Worm (Caenorhabditis elegans): ENCODE data around the gene D2023.6.

The D2023.6 gene

ce11 chrV:11817263-11817726 lies 9.9 kb upstream of the D2023.6 start (continued):
- TF ChIP-seq mdl-1 (tag; optimal IDR thresholded peaks at IDR 0.05) (no peak), zip-2 (tag; optimal IDR thresholded peaks at IDR 0.05) (no peak), mxl-2 (GFP tag; conservative IDR thresholded peaks at IDR 0.05) (no peak), saeg-2 (GFP tag; IDR thresholded peaks at IDR 0.05) (0 out of 2 replicates have a peak, but pooled peaks have one; percentile 26), ceh-82 (tag; optimal IDR thresholded peaks at IDR 0.05) (no peak), nhr-48 (tag; optimal IDR thresholded peaks at IDR 0.05) (no peak), egl-43 (GFP tag; IDR thresholded peaks at IDR 0.05) (no peak), lin-13 (GFP tag; optimal IDR thresholded peaks at IDR 0.05) (no peak), mep-1 (tag; optimal IDR thresholded peaks at IDR 0.05) (peak; percentile 48), nhr-42 (GFP tag; IDR thresholded peaks at IDR 0.05) (0 out of 2 replicates have a peak, but pooled peaks have one; percentile 72), spr-3 (GFP tag; optimal IDR thresholded peaks at IDR 0.05) (no peak), arid-1 (GFP tag; conservative IDR thresholded peaks at IDR 0.05) (peak; percentile 67), D1046.2 (GFP tag; IDR thresholded peaks at IDR 0.05) (peak; percentile 69; the same call in 1 of the 2 replicates), hif-1 (tag; optimal IDR thresholded peaks at IDR 0.05) (peak in 1 of 2 experiments; percentile 11), lsy-2 (tag; optimal IDR thresholded peaks at IDR 0.05) (peak in 1 of 2 experiments; percentile 24), hlh-30 (tag; optimal IDR thresholded peaks at IDR 0.05; ENCODE audit: insufficient read depth) (no peak), ces-1 (GFP tag; optimal IDR thresholded peaks at IDR 0.05) (no peak), F49E8.2 (tag; optimal IDR thresholded peaks at IDR 0.05; ENCODE audit: borderline replicate concordance) (no peak), hlh-11 (tag; optimal IDR thresholded peaks at IDR 0.05) (peak; percentile 4), rbr-2 (tag; optimal IDR thresholded peaks at IDR 0.05) (no peak), madf-5 (GFP tag; IDR thresholded peaks at IDR 0.05) (0 out of 4 replicates have a peak, but pooled peaks of 1 of the 2 experiments have one; percentile 29), Y105C5A.15 (GFP tag; IDR thresholded peaks at IDR 0.05) (0 out of 2 replicates have a peak, but pooled peaks have one; percentile 59), pha-4 (GFP tag; IDR thresholded peaks at IDR 0.05) (peak; percentile 72; the same call in 1 of the 2 replicates), pha-4 (tag; optimal IDR thresholded peaks at IDR 0.05) (no peak), nhr-10 (tag; optimal IDR thresholded peaks at IDR 0.05) (no peak), ztf-7 (tag; optimal IDR thresholded peaks at IDR 0.05) (no peak), zip-11 (GFP tag; IDR thresholded peaks at IDR 0.05) (no peak), unc-62 (GFP tag; optimal IDR thresholded peaks at IDR 0.05 in 1 of 2) (no peak), unc-62 (tag; optimal IDR thresholded peaks at IDR 0.05) (no peak), egl-27 (tag; optimal IDR thresholded peaks at IDR 0.05) (no peak), attf-4 (tag; optimal IDR thresholded peaks at IDR 0.05) (no peak), mxl-3 (GFP tag; optimal IDR thresholded peaks at IDR 0.05) (no peak), lin-38 (GFP tag; IDR thresholded peaks at IDR 0.05) (peak; percentile 63), F10B5.3 (tag; optimal IDR thresholded peaks at IDR 0.05) (no peak), Y75B8A.6 (GFP tag; IDR thresholded peaks at IDR 0.05) (peak; percentile 7; the same call in 1 of the 2 replicates), unc-130 (GFP tag; optimal IDR thresholded peaks at IDR 0.05) (no peak), nhr-111 (GFP tag; optimal IDR thresholded peaks at IDR 0.05) (no peak), F26F4.8 (GFP tag; conservative IDR thresholded peaks at IDR 0.05) (no peak), nhr-102 (tag; optimal IDR thresholded peaks at IDR 0.05) (peak; percentile 55), hmg-1.1 (GFP tag; IDR thresholded peaks at IDR 0.05) (peak; percentile 24; the same call in 1 of the 2 replicates), zfp-3 (GFP tag; conservative IDR thresholded peaks at IDR 0.05) (peak; percentile 91)

ce11 chrV:11818064-11818463 lies 9.1 kb upstream of the D2023.6 start:
- TF ChIP-seq Y105C5A.15 (GFP tag; IDR thresholded peaks at IDR 0.05): 0 out of 2 replicates have a peak, but pooled peaks have one; percentile 32
- TF ChIP-seq nhr-48 (tag; optimal IDR thresholded peaks at IDR 0.05): no peak
- peak; percentile 17; the same call in 1 of the 2 replicates for TF ChIP-seq nhr-42 (GFP tag; IDR thresholded peaks at IDR 0.05)
- TF ChIP-seq lin-29 (GFP tag; IDR thresholded peaks at IDR 0.05): no peak
- TF ChIP-seq zag-1 (tag; optimal IDR thresholded peaks at IDR 0.05): no peak
- 0 out of 2 replicates have a peak, but pooled peaks have one; percentile 12 for TF ChIP-seq ceh-20 (GFP tag; IDR thresholded peaks at IDR 0.05)
- no peak for TF ChIP-seq php-3 (GFP tag; IDR thresholded peaks at IDR 0.05)
- TF ChIP-seq lin-38 (GFP tag; IDR thresholded peaks at IDR 0.05): 0 out of 2 replicates have a peak, but pooled peaks have one; percentile 15
- no peak for TF ChIP-seq mdt-29 (GFP tag; IDR thresholded peaks at IDR 0.05)
- TF ChIP-seq pha-4 (GFP tag; IDR thresholded peaks at IDR 0.05): 0 out of 2 replicates have a peak, but pooled peaks have one; percentile 35
- TF ChIP-seq pha-4 (tag; optimal IDR thresholded peaks at IDR 0.05): no peak
- peak; percentile 79; the same call in 1 of the 2 replicates for TF ChIP-seq zfp-3 (GFP tag; conservative IDR thresholded peaks at IDR 0.05)
- TF ChIP-seq D1046.2 (GFP tag; IDR thresholded peaks at IDR 0.05): 0 out of 2 replicates have a peak, but pooled peaks have one; percentile 11
